Worm (Caenorhabditis elegans) whole organism, L2 larva: ENCODE data around the gene F54H12.7.

Experiments
- C34F6.9 ChIP-seq: fragments of 150-350 bp; optimal IDR thresholded peaks from 2 replicates; lab custom pipeline; 2014; ENCODE audit warnings: missing biosample characterization, missing genetic modification characterization
- R02D3.7 ChIP-seq: fragments of 150-350 bp; optimal IDR thresholded peaks from 2 replicates; lab custom pipeline; 2014; ENCODE audit warnings: missing biosample characterization, missing genetic modification characterization
- Y55F3AM.14 ChIP-seq: fragments of 200-800 bp; sonication (Bioruptor generic); optimal IDR thresholded peaks from 2 replicates; lab custom pipeline; 2018; ENCODE audit warnings: mild to moderate bottlenecking, missing genetic modification characterization, missing compliant biosample characterization
- ZK546.5 ChIP-seq: sonication (generic microtip); optimal IDR thresholded peaks from 2 replicates; lab custom pipeline; 2017; ENCODE audit warnings: missing biosample characterization, missing genetic modification characterization
- alr-1 ChIP-seq: fragments of 150-350 bp; optimal IDR thresholded peaks from 2 replicates; lab custom pipeline; 2014; ENCODE audit warnings: missing biosample characterization, missing genetic modification characterization
- aly-2 ChIP-seq: fragments of 150-350 bp; optimal IDR thresholded peaks from 2 replicates; lab custom pipeline; 2014; ENCODE audit warnings: missing biosample characterization, missing genetic modification characterization
- blmp-1 ChIP-seq: sonication (generic microtip); optimal IDR thresholded peaks from 2 replicates; lab custom pipeline; 2017; ENCODE audit warnings: missing genetic modification characterization, mild to moderate bottlenecking, missing compliant biosample characterization, antibody characterized with exemption, moderate library complexity; ENCODE audit not compliant: insufficient read depth
- ceh-16 ChIP-seq: fragments of 150-350 bp; optimal IDR thresholded peaks from 2 replicates; lab custom pipeline; 2014; ENCODE audit warnings: missing biosample characterization, missing genetic modification characterization
- ceh-82 ChIP-seq: fragments of 150-350 bp; optimal IDR thresholded peaks from 2 replicates; lab custom pipeline; 2014; ENCODE audit warnings: missing biosample characterization, missing genetic modification characterization
- crh-2 ChIP-seq: sonication (generic microtip); optimal IDR thresholded peaks from 2 replicates; lab custom pipeline; 2017; ENCODE audit warnings: missing biosample characterization, missing genetic modification characterization
- dmd-4 ChIP-seq: sonication (generic microtip); optimal IDR thresholded peaks from 2 replicates; lab custom pipeline; 2017; ENCODE audit warnings: missing biosample characterization, missing genetic modification characterization
- egl-27 ChIP-seq: sonication (generic microtip); optimal IDR thresholded peaks from 3 replicates; lab custom pipeline; 2017; ENCODE audit warnings: missing biosample characterization, missing genetic modification reagents, missing genetic modification characterization
- elt-1 ChIP-seq: fragments of 150-350 bp; optimal IDR thresholded peaks from 2 replicates; lab custom pipeline; 2014; ENCODE audit warnings: missing biosample characterization, missing genetic modification characterization
- elt-3 ChIP-seq: sonication (generic microtip); optimal IDR thresholded peaks from 2 replicates; lab custom pipeline; 2017; ENCODE audit warnings: missing biosample characterization, missing genetic modification characterization
- fos-1 ChIP-seq: fragments of 150-350 bp; optimal IDR thresholded peaks from 2 replicates; lab custom pipeline; 2014; ENCODE audit warnings: missing biosample characterization, missing genetic modification characterization
- gmeb-1 ChIP-seq: fragments of 150-350 bp; optimal IDR thresholded peaks from 2 replicates; lab custom pipeline; 2014; ENCODE audit warnings: missing biosample characterization, missing genetic modification characterization
- lin-13 ChIP-seq: fragments of 150-350 bp; optimal IDR thresholded peaks from 2 replicates; lab custom pipeline; 2014; ENCODE audit warnings: missing biosample characterization, missing genetic modification reagents, missing genetic modification characterization
- lin-39 ChIP-seq: fragments of 150-350 bp; optimal IDR thresholded peaks from 2 replicates; lab custom pipeline; 2014; ENCODE audit warnings: missing biosample characterization, missing genetic modification reagents, missing genetic modification characterization
- lsy-2 ChIP-seq, 2 experiments: fragments of 150-350 bp in 1 of 2; sonication (generic microtip) in 1 of 2; optimal IDR thresholded peaks; 2 replicates each; lab custom pipeline; 2014 to 2017; ENCODE audit warnings: missing biosample characterization in 2 of 2, missing genetic modification characterization in 2 of 2
- mab-5 ChIP-seq: fragments of 150-350 bp; optimal IDR thresholded peaks from 2 replicates; lab custom pipeline; 2014; ENCODE audit warnings: missing biosample characterization, missing genetic modification characterization
- mbf-1 ChIP-seq: sonication (generic microtip); optimal IDR thresholded peaks from 2 replicates; lab custom pipeline; 2017; ENCODE audit warnings: missing biosample characterization, missing genetic modification characterization
- mdl-1 ChIP-seq, 2 experiments: fragments of 150-350 bp in 1 of 2; sonication (generic microtip) in 1 of 2; optimal IDR thresholded peaks; 2 replicates each; lab custom pipeline; 2017; ENCODE audit warnings: missing biosample characterization in 2 of 2, missing genetic modification characterization in 2 of 2
- nhr-10 ChIP-seq: sonication (generic microtip); optimal IDR thresholded peaks from 2 replicates; lab custom pipeline; 2017; ENCODE audit warnings: missing biosample characterization, missing genetic modification characterization
- nhr-11 ChIP-seq: fragments of 150-350 bp; optimal IDR thresholded peaks from 2 replicates; lab custom pipeline; 2014; ENCODE audit warnings: missing biosample characterization, missing genetic modification characterization
- nhr-12 ChIP-seq: fragments of 150-350 bp; optimal IDR thresholded peaks from 2 replicates; lab custom pipeline; 2014; ENCODE audit warnings: missing biosample characterization, missing genetic modification characterization
- nhr-129 ChIP-seq: fragments of 150-350 bp; optimal IDR thresholded peaks from 2 replicates; lab custom pipeline; 2014; ENCODE audit warnings: missing biosample characterization, missing genetic modification characterization
- nhr-21 ChIP-seq: fragments of 150-350 bp; optimal IDR thresholded peaks from 2 replicates; lab custom pipeline; 2014; ENCODE audit warnings: missing biosample characterization, missing genetic modification characterization
- nhr-23 ChIP-seq: fragments of 150-350 bp; optimal IDR thresholded peaks from 2 replicates; lab custom pipeline; 2014; ENCODE audit warnings: missing biosample characterization, missing genetic modification reagents, missing genetic modification characterization
- nhr-237 ChIP-seq: fragments of 150-350 bp; optimal IDR thresholded peaks from 2 replicates; lab custom pipeline; 2014; ENCODE audit warnings: missing biosample characterization, missing genetic modification characterization
- nhr-25 ChIP-seq: fragments of 150-350 bp; sonication (generic microtip); optimal IDR thresholded peaks from 3 replicates; lab custom pipeline; 2014; ENCODE audit warnings: missing biosample characterization, missing genetic modification characterization
- nhr-6 ChIP-seq: fragments of 150-350 bp; optimal IDR thresholded peaks from 2 replicates; lab custom pipeline; 2014; ENCODE audit warnings: missing biosample characterization, missing genetic modification characterization
- nhr-77 ChIP-seq: fragments of 150-350 bp; optimal IDR thresholded peaks from 2 replicates; lab custom pipeline; 2014; ENCODE audit warnings: missing biosample characterization, missing genetic modification characterization
- peb-1 ChIP-seq: fragments of 150-350 bp; optimal IDR thresholded peaks from 2 replicates; lab custom pipeline; 2014; ENCODE audit warnings: missing biosample characterization, missing genetic modification characterization
- sem-4 ChIP-seq: fragments of 150-350 bp; optimal IDR thresholded peaks from 2 replicates; lab custom pipeline; 2014; ENCODE audit warnings: missing biosample characterization, missing genetic modification reagents, missing genetic modification characterization
- skn-1 ChIP-seq: sonication (generic microtip); optimal IDR thresholded peaks from 2 replicates; lab custom pipeline; 2017; ENCODE audit warnings: missing biosample characterization, missing genetic modification characterization
- sma-3 ChIP-seq: sonication (generic microtip); optimal IDR thresholded peaks from 2 replicates; lab custom pipeline; 2016; ENCODE audit warnings: missing genetic modification reagents, missing genetic modification characterization, missing compliant biosample characterization
- sma-9 ChIP-seq, 2 experiments: fragments of 150-350 bp in 1 of 2; sonication (generic microtip) in 1 of 2; optimal IDR thresholded peaks; 2 replicates each; lab custom pipeline; 2014 to 2016; ENCODE audit warnings: missing genetic modification characterization in 2 of 2, mild to moderate bottlenecking in 1 of 2, missing biosample characterization in 1 of 2, missing compliant biosample characterization in 1 of 2, missing genetic modification reagents in 1 of 2, moderate library complexity in 1 of 2
- snpc-4 ChIP-seq: fragments of 150-350 bp; optimal IDR thresholded peaks from 2 replicates; lab custom pipeline; 2014; ENCODE audit warnings: missing biosample characterization, missing genetic modification characterization
- unc-39 ChIP-seq: fragments of 150-350 bp; optimal IDR thresholded peaks from 2 replicates; lab custom pipeline; 2014; ENCODE audit warnings: missing biosample characterization, missing genetic modification characterization
- unc-55 ChIP-seq: fragments of 150-350 bp; sonication (generic microtip); optimal IDR thresholded peaks from 3 replicates; lab custom pipeline; 2014; ENCODE audit warnings: missing biosample characterization, missing genetic modification reagents, missing genetic modification characterization
- unc-62 ChIP-seq: fragments of 150-350 bp; optimal IDR thresholded peaks from 2 replicates; lab custom pipeline; 2014; ENCODE audit warnings: missing biosample characterization, missing genetic modification reagents, missing genetic modification characterization
- zag-1 ChIP-seq: fragments of 150-350 bp; optimal IDR thresholded peaks from 2 replicates; lab custom pipeline; 2014; ENCODE audit warnings: missing biosample characterization, missing genetic modification characterization
- ztf-1 ChIP-seq: fragments of 200-800 bp; sonication (Bioruptor generic); conservative IDR thresholded peaks from 2 replicates; pipeline ENCODE4 v1.3.6; 2022; ENCODE audit warnings: missing genetic modification characterization, missing compliant biosample characterization
- ztf-11 ChIP-seq: sonication (generic microtip); optimal IDR thresholded peaks from 2 replicates; lab custom pipeline; 2017; ENCODE audit warnings: missing biosample characterization, missing genetic modification characterization
- ztf-4 ChIP-seq: fragments of 150-350 bp; optimal IDR thresholded peaks from 2 replicates; lab custom pipeline; 2014; ENCODE audit warnings: missing biosample characterization, missing genetic modification characterization

Gene F54H12.7

DNA sequence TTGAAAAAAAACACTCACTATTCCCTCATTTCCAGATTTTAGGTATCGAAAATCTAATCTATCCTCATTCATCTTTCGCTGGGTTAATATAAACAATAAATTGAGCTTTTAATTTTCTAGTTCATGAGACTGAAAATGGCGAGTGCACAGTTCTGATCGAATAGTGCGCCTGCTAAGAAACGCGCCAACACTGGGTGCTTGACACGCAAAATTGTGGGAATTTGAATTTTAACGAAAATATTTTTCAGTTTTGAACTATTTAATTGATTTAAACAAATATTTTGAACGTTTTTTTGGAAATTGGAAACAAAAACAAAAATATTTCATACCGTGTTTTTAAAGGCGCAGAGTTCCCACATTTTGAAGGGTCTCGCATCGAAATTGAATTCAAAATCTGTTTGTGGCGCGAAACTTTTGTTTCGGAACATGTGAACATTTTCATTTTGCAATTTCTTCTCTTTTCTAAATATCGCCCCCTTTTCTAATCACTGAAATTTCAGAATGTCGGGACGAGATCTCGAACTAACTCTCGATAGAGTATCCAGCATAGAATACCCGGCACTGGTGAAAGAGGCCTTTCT lies 40.5 kb upstream of the F54H12.7 start, which contains the start of the genes C29E4.13 and npp-15:
Gene C29E4.13, minus strand, starts transcription at position 169 of the 581 bp plus-strand sequence.
Gene npp-15, plus strand, starts transcription at position 495 of the 581 bp plus-strand sequence.
- TF ChIP-seq unc-55 (GFP tag; lab: Kevin White, UChicago) = peak; percentile 65
- no peak for TF ChIP-seq ceh-82 (tag; lab: Kevin White, UChicago)
- TF ChIP-seq blmp-1 = no peak
- TF ChIP-seq nhr-25 (tag; lab: Kevin White, UChicago) = peak; percentile 62
- TF ChIP-seq dmd-4 (tag; lab: Kevin White, UChicago) = no peak
- peak; percentile 39 for TF ChIP-seq nhr-129
- no peak for TF ChIP-seq R02D3.7
- no peak for TF ChIP-seq nhr-10 (tag; lab: Kevin White, UChicago)
- no peak for TF ChIP-seq nhr-6
- TF ChIP-seq unc-39 (tag; lab: Kevin White, UChicago) = no peak
- TF ChIP-seq lsy-2 (tag; optimal IDR thresholded peaks at IDR 0.05; lab: Kevin White, UChicago) = peak; percentile 16 to 79
- peak; percentile 50 for TF ChIP-seq crh-2 (tag; lab: Kevin White, UChicago)
- no peak for TF ChIP-seq ztf-4 (tag; lab: Kevin White, UChicago)
- no peak for TF ChIP-seq unc-62 (GFP tag; lab: Kevin White, UChicago)
- peak; percentile 78 for TF ChIP-seq gmeb-1 (tag; lab: Kevin White, UChicago)

DNA sequence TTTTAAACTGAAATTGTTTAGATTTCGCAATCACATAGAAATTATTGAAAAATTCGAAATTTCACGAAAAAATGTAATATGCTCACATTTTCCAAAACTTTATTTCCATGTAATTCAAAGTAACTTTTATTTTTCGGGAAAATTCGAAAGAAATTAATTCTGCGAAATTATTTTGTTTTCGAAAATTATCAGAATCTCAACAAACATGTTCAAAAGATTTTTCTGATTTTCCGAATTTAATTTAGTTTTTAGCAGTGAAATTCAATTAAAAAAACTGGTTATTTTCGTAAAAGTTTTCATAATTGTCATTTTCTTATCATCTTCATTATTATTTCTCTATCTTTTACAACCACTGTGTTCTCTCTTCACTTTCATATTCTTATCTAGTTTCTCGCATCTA lies 35.9 kb upstream of the F54H12.7 start, which contains the start of gene ran-2:
Gene ran-2, plus strand, starts transcription at position 301 of the 400 bp plus-strand sequence.
- TF ChIP-seq blmp-1 (peak; percentile 6), fos-1 (tag; lab: Kevin White, UChicago) (peak; percentile 34), nhr-237 (no peak), lsy-2 (tag; optimal IDR thresholded peaks at IDR 0.05; lab: Kevin White, UChicago) (no peak)

DNA sequence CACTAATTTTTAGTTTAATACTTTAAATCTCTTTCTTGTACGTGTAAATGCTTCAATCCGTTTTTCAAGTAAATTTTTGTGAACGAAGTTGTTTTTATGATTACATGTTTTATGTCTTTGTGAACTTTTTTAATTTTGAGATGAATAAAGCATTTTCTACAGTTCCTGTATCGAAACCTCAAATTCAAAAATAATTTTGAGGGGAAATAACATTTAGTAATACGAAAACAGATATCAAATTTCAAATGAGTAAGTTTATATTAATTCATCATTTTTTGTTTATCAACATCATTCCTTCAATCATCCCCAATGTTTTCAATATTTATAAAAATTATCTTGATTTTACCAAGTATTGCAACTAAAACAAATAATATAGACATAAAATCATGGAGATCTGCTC lies 31.6 kb upstream of the F54H12.7 start, which contains the start of gene C29E4.10:
Gene C29E4.10, plus strand, starts transcription at position 301 of the 400 bp plus-strand sequence.
- no peak for TF ChIP-seq skn-1
- TF ChIP-seq R02D3.7 = no peak
- TF ChIP-seq unc-55 (GFP tag; lab: Kevin White, UChicago) = no peak
- TF ChIP-seq blmp-1 = no peak
- no peak for TF ChIP-seq elt-3 (tag; lab: Kevin White, UChicago)
- no peak for TF ChIP-seq Y55F3AM.14 (GFP tag; lab: Kevin White, UChicago)
- TF ChIP-seq egl-27 (tag; lab: Kevin White, UChicago) = no peak
- TF ChIP-seq ztf-1 = no peak
- TF ChIP-seq gmeb-1 (tag; lab: Kevin White, UChicago) = no peak
- no peak for TF ChIP-seq alr-1 (tag; lab: Kevin White, UChicago)

DNA sequence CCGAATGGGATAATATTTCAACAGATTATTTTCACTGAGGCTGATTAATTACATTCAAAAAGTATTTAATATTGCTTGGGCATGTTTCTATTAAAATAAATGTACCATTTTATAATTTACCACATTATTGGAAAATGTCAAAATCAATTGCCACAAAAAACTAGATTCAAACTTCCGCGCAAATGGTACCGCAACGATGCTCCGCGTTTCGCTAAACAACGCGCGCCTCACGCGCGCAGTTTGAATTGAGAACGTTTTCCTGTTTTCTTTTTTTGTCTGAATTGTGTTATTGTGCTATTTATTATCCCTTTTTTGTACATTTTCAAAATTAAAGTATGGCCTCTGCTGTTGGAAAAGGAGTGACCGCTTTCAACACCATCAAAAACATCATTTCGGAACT lies 28.3 kb upstream of the F54H12.7 start, which contains the start of gene C29E4.12:
Gene C29E4.12, plus strand, starts transcription at position 333 of the 400 bp plus-strand sequence.
- TF ChIP-seq zag-1 (tag; lab: Kevin White, UChicago) = no peak
- TF ChIP-seq ztf-1 = no peak
- no peak for TF ChIP-seq elt-1 (tag; lab: Kevin White, UChicago)
- TF ChIP-seq ztf-11 (tag; lab: Kevin White, UChicago) = no peak
- TF ChIP-seq nhr-10 (tag; lab: Kevin White, UChicago) = no peak
- TF ChIP-seq ceh-82 (tag; lab: Kevin White, UChicago) = no peak
- no peak for TF ChIP-seq nhr-6
- TF ChIP-seq lin-13 (GFP tag; lab: Kevin White, UChicago) = peak; percentile 68
- TF ChIP-seq peb-1 = no peak
- peak; percentile 56 for TF ChIP-seq mab-5 (tag; lab: Kevin White, UChicago)
- TF ChIP-seq aly-2 (tag; lab: Kevin White, UChicago) = no peak
- no peak for TF ChIP-seq alr-1 (tag; lab: Kevin White, UChicago)
- TF ChIP-seq skn-1 = no peak
- TF ChIP-seq nhr-237 = no peak
- peak; percentile 51 to 88 for TF ChIP-seq lsy-2 (tag; optimal IDR thresholded peaks at IDR 0.05; lab: Kevin White, UChicago)
- TF ChIP-seq snpc-4 (tag; lab: Kevin White, UChicago) = no peak
- TF ChIP-seq unc-55 (GFP tag; lab: Kevin White, UChicago) = peak; percentile 86
- TF ChIP-seq sma-9 (GFP tag; optimal IDR thresholded peaks at IDR 0.05; lab: Kevin White, UChicago) = peak; percentile 58
- no peak for TF ChIP-seq sma-9 (tag; optimal IDR thresholded peaks at IDR 0.05; lab: Kevin White, UChicago)
- no peak for TF ChIP-seq sem-4 (tag; lab: Kevin White, UChicago)
- TF ChIP-seq nhr-23 (tag; lab: Kevin White, UChicago) = no peak
- TF ChIP-seq egl-27 (tag; lab: Kevin White, UChicago) = no peak
- peak; percentile 30 for TF ChIP-seq nhr-77
- TF ChIP-seq ZK546.5 = no peak
- TF ChIP-seq lin-39 (tag; lab: Kevin White, UChicago) = no peak
- no peak for TF ChIP-seq elt-3 (tag; lab: Kevin White, UChicago)
- no peak for TF ChIP-seq nhr-11 (tag; lab: Kevin White, UChicago)
- TF ChIP-seq nhr-25 (tag; lab: Kevin White, UChicago) = peak; percentile 60
- TF ChIP-seq mbf-1 (tag; lab: Kevin White, UChicago) = no peak
- TF ChIP-seq ceh-16 (tag; lab: Kevin White, UChicago) = no peak
- TF ChIP-seq sma-3 = peak; percentile 61
- TF ChIP-seq mdl-1 (tag; optimal IDR thresholded peaks at IDR 0.05; lab: Kevin White, UChicago) = no peak
- TF ChIP-seq nhr-21 (tag; lab: Kevin White, UChicago) = peak; percentile 42
- TF ChIP-seq C34F6.9 (tag; lab: Kevin White, UChicago) = peak; percentile 81
- no peak for TF ChIP-seq dmd-4 (tag; lab: Kevin White, UChicago)
- no peak for TF ChIP-seq nhr-12 (tag; lab: Kevin White, UChicago)
- no peak for TF ChIP-seq blmp-1
